Worm (Caenorhabditis elegans) whole organism, early embryonic: ENCODE results near the gene C27F2.9.

ENCODE experiments used
- F13C5.2 ChIP-seq: sonication (generic microtip); optimal IDR thresholded peaks from 2 replicates; lab custom pipeline; 2017; ENCODE audit warnings: mild to moderate bottlenecking, missing genetic modification characterization, inconsistent platforms, missing compliant biosample characterization
- ama-1 ChIP-seq: fragments of 150-350 bp; optimal IDR thresholded peaks from 2 replicates; lab custom pipeline; 2014
- ceh-36 ChIP-seq: sonication (generic microtip); optimal IDR thresholded peaks from 2 replicates; lab custom pipeline; 2016; ENCODE audit warnings: missing genetic modification characterization, inconsistent platforms, missing compliant biosample characterization
- ets-7 ChIP-seq: sonication (generic microtip); optimal IDR thresholded peaks from 2 replicates; lab custom pipeline; 2016; ENCODE audit warnings: missing genotype, missing genetic modification characterization, missing compliant biosample characterization
- hmbx-1 ChIP-seq: sonication (generic microtip); optimal IDR thresholded peaks from 2 replicates; lab custom pipeline; 2016; ENCODE audit warnings: mild to moderate bottlenecking, missing genetic modification characterization, missing compliant biosample characterization
- pes-1 ChIP-seq: fragments of 200-800 bp; sonication (Bioruptor generic); IDR thresholded peaks from 2 replicates; pipeline ENCODE4 v1.3.6; 2022; ENCODE audit warnings: missing genetic modification reagents, missing genetic modification characterization, missing compliant biosample characterization
- scrt-1 ChIP-seq: fragments of 200-800 bp; sonication (Bioruptor generic); IDR thresholded peaks from 2 replicates; pipeline ENCODE4 v1.3.6; 2022; ENCODE audit warnings: missing genetic modification characterization, missing compliant biosample characterization
- sea-1 ChIP-seq: fragments of 200-800 bp; sonication (Bioruptor generic); conservative IDR thresholded peaks from 2 replicates; pipeline ENCODE4 v1.3.6; 2022; ENCODE audit warnings: missing genetic modification characterization, missing compliant biosample characterization
- tbx-11 ChIP-seq: fragments of 200-800 bp; sonication (Bioruptor generic); IDR thresholded peaks from 2 replicates; pipeline ENCODE4 v1.3.6; 2022; ENCODE audit warnings: missing genetic modification characterization, missing compliant biosample characterization
- tbx-37 ChIP-seq: fragments of 200-800 bp; sonication (Bioruptor generic); conservative IDR thresholded peaks from 2 replicates; pipeline ENCODE4 v1.3.6; 2022; ENCODE audit warnings: missing genetic modification reagents, missing genetic modification characterization, missing compliant biosample characterization
- tra-4 ChIP-seq: sonication (generic microtip); optimal IDR thresholded peaks from 2 replicates; lab custom pipeline; 2017; ENCODE audit warnings: missing genetic modification characterization, missing compliant biosample characterization

DNA sequence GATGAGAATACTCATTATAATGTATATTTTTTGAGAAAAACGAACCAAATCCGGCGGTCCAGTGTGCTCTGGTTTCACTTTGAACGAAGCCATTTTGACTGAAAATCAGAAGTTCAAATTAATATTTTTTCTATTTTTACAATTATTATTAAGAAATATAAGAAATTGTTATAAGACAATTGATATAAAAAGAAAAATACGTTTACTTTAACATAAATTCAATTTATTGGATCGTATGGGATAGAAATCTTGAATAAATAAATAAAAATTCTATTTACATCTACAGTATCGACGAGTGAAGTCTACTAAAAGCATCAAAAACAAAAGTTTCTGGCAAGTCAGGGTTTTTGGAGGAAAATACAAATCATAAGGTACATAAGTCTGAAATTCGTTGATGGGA, 2.6 kb downstream of the C27F2.9 start, which contains the start of gene C27F2.4:
- TF ChIP-seq sea-1 (GFP tag; lab: Robert Waterston, UW) (no peak), hmbx-1 (tag; lab: Kevin White, UChicago) (no peak), scrt-1 (no peak), tbx-37 (GFP tag; lab: Robert Waterston, UW) (no peak), ama-1 (lab: Kevin White, UChicago) (no peak), tra-4 (no peak), ceh-36 (tag; lab: Kevin White, UChicago) (no peak), F13C5.2 (tag; lab: Kevin White, UChicago) (no peak), pes-1 (GFP tag; lab: Robert Waterston, UW) (no peak), tbx-11 (no peak), ets-7 (tag; lab: Kevin White, UChicago) (no peak)
